Worm (Caenorhabditis elegans) whole organism, early embryonic: ENCODE data around the gene srh-88.

Experiments
- B0310.2 ChIP-seq: sonication (generic microtip); optimal IDR thresholded peaks from 2 replicates; lab custom pipeline; 2016; ENCODE audit warnings: mild to moderate bottlenecking, missing genetic modification characterization, missing compliant biosample characterization
- F13C5.2 ChIP-seq: sonication (generic microtip); optimal IDR thresholded peaks from 2 replicates; lab custom pipeline; 2017; ENCODE audit warnings: mild to moderate bottlenecking, missing genetic modification characterization, inconsistent platforms, missing compliant biosample characterization
- aly-1 ChIP-seq: sonication (generic microtip); optimal IDR thresholded peaks from 2 replicates; lab custom pipeline; 2016; ENCODE audit warnings: missing genetic modification characterization, missing compliant biosample characterization
- ama-1 ChIP-seq: fragments of 150-350 bp; optimal IDR thresholded peaks from 2 replicates; lab custom pipeline; 2014
- ceh-13 ChIP-seq: fragments of 200-800 bp; sonication (Bioruptor generic); optimal IDR thresholded peaks from 2 replicates; lab custom pipeline; 2018; ENCODE audit warnings: mild to moderate bottlenecking, missing genetic modification characterization, missing compliant biosample characterization
- hmg-4 ChIP-seq: fragments of 200-800 bp; sonication (Bioruptor generic); optimal IDR thresholded peaks from 2 replicates; lab custom pipeline; 2018; ENCODE audit warnings: mild to moderate bottlenecking, missing genetic modification characterization, missing compliant biosample characterization
- hnd-1 ChIP-seq: sonication (generic microtip); optimal IDR thresholded peaks from 2 replicates; lab custom pipeline; 2016; ENCODE audit warnings: missing genetic modification characterization, missing compliant biosample characterization
- pes-1 ChIP-seq: fragments of 200-800 bp; sonication (Bioruptor generic); IDR thresholded peaks from 2 replicates; pipeline ENCODE4 v1.3.6; 2022; ENCODE audit warnings: missing genetic modification reagents, missing genetic modification characterization, missing compliant biosample characterization
- scrt-1 ChIP-seq: fragments of 200-800 bp; sonication (Bioruptor generic); IDR thresholded peaks from 2 replicates; pipeline ENCODE4 v1.3.6; 2022; ENCODE audit warnings: missing genetic modification characterization, missing compliant biosample characterization
- sea-1 ChIP-seq: fragments of 200-800 bp; sonication (Bioruptor generic); conservative IDR thresholded peaks from 2 replicates; pipeline ENCODE4 v1.3.6; 2022; ENCODE audit warnings: missing genetic modification characterization, missing compliant biosample characterization
- tbx-11 ChIP-seq: fragments of 200-800 bp; sonication (Bioruptor generic); IDR thresholded peaks from 2 replicates; pipeline ENCODE4 v1.3.6; 2022; ENCODE audit warnings: missing genetic modification characterization, missing compliant biosample characterization
- tbx-37 ChIP-seq: fragments of 200-800 bp; sonication (Bioruptor generic); conservative IDR thresholded peaks from 2 replicates; pipeline ENCODE4 v1.3.6; 2022; ENCODE audit warnings: missing genetic modification reagents, missing genetic modification characterization, missing compliant biosample characterization
- tra-4 ChIP-seq: sonication (generic microtip); optimal IDR thresholded peaks from 2 replicates; lab custom pipeline; 2017; ENCODE audit warnings: missing genetic modification characterization, missing compliant biosample characterization

The srh-88 gene

ce11 chrV:2927553-2927952 is 37.1 kb downstream of the srh-88 start, which contains the start of gene C31B8.12:
Gene C31B8.12, minus strand, starts transcription at chrV:2927653.
- no peak for TF ChIP-seq tbx-37 (GFP tag; lab: Robert Waterston, UW)
- no peak for TF ChIP-seq F13C5.2 (tag; lab: Kevin White, UChicago)
- TF ChIP-seq ceh-13 (GFP tag; lab: Kevin White, UChicago), result no peak
- TF ChIP-seq B0310.2 (tag; lab: Kevin White, UChicago), result no peak
- no peak for TF ChIP-seq tra-4 (tag; lab: Kevin White, UChicago)
- no peak for TF ChIP-seq ama-1
- TF ChIP-seq hnd-1 (tag; lab: Kevin White, UChicago), result no peak
- no peak for TF ChIP-seq sea-1

- TF ChIP-seq tbx-11 (GFP tag; lab: Robert Waterston, UW) (no peak), ama-1 (no peak), pes-1 (GFP tag; lab: Robert Waterston, UW) (no peak), B0310.2 (tag; lab: Kevin White, UChicago) (no peak)
Observed at ce11 chrV:2922594-2922993, 42.1 kb downstream of the srh-88 start, which contains the start of gene srh-38. Gene srh-38, minus strand, starts transcription at chrV:2922694.

- TF ChIP-seq ceh-13 (GFP tag; lab: Kevin White, UChicago) (no peak), sea-1 (no peak), hmg-4 (no peak), scrt-1 (GFP tag; lab: Robert Waterston, UW) (no peak), tbx-37 (GFP tag; lab: Robert Waterston, UW) (no peak), B0310.2 (tag; lab: Kevin White, UChicago) (no peak), aly-1 (tag; lab: Kevin White, UChicago) (no peak)
Observed at ce11 chrV:2920125-2920524, 44.6 kb downstream of the srh-88 start.

- TF ChIP-seq ceh-13 (GFP tag; lab: Kevin White, UChicago) (no peak), tra-4 (tag; lab: Kevin White, UChicago) (no peak)
Observed at ce11 chrV:2913948-2914347, 50.7 kb downstream of the srh-88 start, which contains the start of gene srh-146. Gene srh-146, plus strand, starts transcription at chrV:2914248.
